Worm (Caenorhabditis elegans): ENCODE measurements around the gene cogc-6.

Gene cogc-6

DNA sequence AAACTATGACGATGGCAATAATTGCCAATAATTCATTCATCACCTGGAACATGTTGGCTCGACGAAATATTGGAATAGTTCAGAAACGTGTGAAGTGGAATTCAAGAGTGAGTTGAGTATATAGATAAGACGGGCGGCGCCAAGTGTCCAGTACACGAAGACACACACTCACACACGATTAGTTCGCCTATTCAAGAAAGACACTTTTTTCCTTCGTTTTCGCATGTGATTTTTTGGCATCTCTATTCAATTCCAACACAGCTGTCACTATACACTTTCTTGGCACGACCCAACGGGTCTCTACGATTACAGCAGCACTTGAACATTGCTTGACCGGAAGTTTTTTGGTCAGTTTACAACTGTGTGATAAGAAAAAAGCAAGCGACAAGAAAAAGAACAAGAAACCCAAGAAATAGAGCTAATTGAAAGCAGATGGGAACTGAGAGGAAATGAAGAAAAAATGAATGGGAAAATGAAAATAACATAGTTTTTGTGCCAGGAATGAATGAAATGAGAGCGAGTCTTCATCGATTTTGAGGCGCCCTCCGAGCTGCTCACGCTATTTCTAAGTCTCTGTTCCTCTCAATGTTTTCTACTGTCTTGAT is 3.4 kb downstream of the cogc-6 start, which contains the start of gene K07C11.8 (continued):
- TF ChIP-seq nhr-10 (tag; optimal IDR thresholded peaks at IDR 0.05) (no peak), fos-1 (tag; optimal IDR thresholded peaks at IDR 0.05) (no peak), daf-16 (GFP tag; optimal IDR thresholded peaks at IDR 0.05) (no peak), daf-16 (tag; optimal IDR thresholded peaks at IDR 0.05) (peak; percentile 10), dmd-9 (GFP tag; IDR thresholded peaks at IDR 0.05) (no peak), hlh-11 (tag; optimal IDR thresholded peaks at IDR 0.05) (peak; percentile 71), unc-62 (GFP tag; optimal IDR thresholded peaks at IDR 0.05 in 1 of 2) (peak in 1 of 2 experiments; percentile 69), unc-62 (tag; optimal IDR thresholded peaks at IDR 0.05) (no peak), lin-15B (tag; optimal IDR thresholded peaks at IDR 0.05) (no peak), daf-8 (GFP tag; IDR thresholded peaks at IDR 0.05) (no peak), nhr-76 (tag; optimal IDR thresholded peaks at IDR 0.05) (no peak), pha-4 (GFP tag; IDR thresholded peaks at IDR 0.05) (no peak), pha-4 (tag; optimal IDR thresholded peaks at IDR 0.05) (no peak), ceh-20 (GFP tag; IDR thresholded peaks at IDR 0.05) (no peak), rbr-2 (tag; optimal IDR thresholded peaks at IDR 0.05) (no peak), ztf-7 (tag; optimal IDR thresholded peaks at IDR 0.05) (no peak), mdt-29 (GFP tag; IDR thresholded peaks at IDR 0.05) (peak; percentile 23; the same call in 1 of the 2 replicates), hif-1 (tag; optimal IDR thresholded peaks at IDR 0.05) (no peak), mdl-1 (tag; optimal IDR thresholded peaks at IDR 0.05) (no peak), egl-43 (GFP tag; IDR thresholded peaks at IDR 0.05) (no peak), zag-1 (tag; optimal IDR thresholded peaks at IDR 0.05) (no peak), F10B5.3 (tag; optimal IDR thresholded peaks at IDR 0.05) (no peak), tra-1 (GFP tag; IDR thresholded peaks at IDR 0.05) (peak; percentile 32; the same call in 1 of the 2 replicates), dmd-8 (GFP tag; IDR thresholded peaks at IDR 0.05) (no peak), dpl-1 (GFP tag; optimal IDR thresholded peaks at IDR 0.05) (no peak), fkh-10 (GFP tag; optimal IDR thresholded peaks at IDR 0.05) (peak; percentile 23), gei-8 (GFP tag; optimal IDR thresholded peaks at IDR 0.05) (no peak), lin-1 (GFP tag; IDR thresholded peaks at IDR 0.05) (peak; percentile 14; the same call in 1 of the 2 replicates), unc-39 (tag; optimal IDR thresholded peaks at IDR 0.05) (no peak), spr-3 (GFP tag; optimal IDR thresholded peaks at IDR 0.05) (no peak), arid-1 (GFP tag; conservative IDR thresholded peaks at IDR 0.05) (no peak), lin-38 (GFP tag; IDR thresholded peaks at IDR 0.05) (no peak), nhr-25 (tag; optimal IDR thresholded peaks at IDR 0.05; ENCODE audit: borderline replicate concordance, insufficient read depth) (no peak), ces-1 (GFP tag; optimal IDR thresholded peaks at IDR 0.05) (no peak), snpc-4 (tag; optimal IDR thresholded peaks at IDR 0.05) (no peak), F26F4.8 (GFP tag; conservative IDR thresholded peaks at IDR 0.05) (no peak), egl-27 (tag; optimal IDR thresholded peaks at IDR 0.05) (no peak), nhr-28 (tag; optimal IDR thresholded peaks at IDR 0.05) (peak; percentile 50), lin-29 (GFP tag; IDR thresholded peaks at IDR 0.05) (no peak), ZK337.2 (GFP tag; IDR thresholded peaks at IDR 0.05) (no peak), hmg-1.1 (GFP tag; IDR thresholded peaks at IDR 0.05) (no peak), mes-2 (tag; optimal IDR thresholded peaks at IDR 0.05; ENCODE audit: poor library complexity, severe bottlenecking) (no peak), attf-4 (tag; optimal IDR thresholded peaks at IDR 0.05) (no peak), lir-3 (tag; optimal IDR thresholded peaks at IDR 0.05) (no peak)

Measured in whole organism, L4 larva.